Fruit fly (Drosophila melanogaster) whole organism, pupa: Measurements from ENCODE around the gene CNMa.
A peak's percentile ranks its signal among the peaks of the same experiment; 100 is the strongest.

Experiments
- CG10348 ChIP-seq: fragments of 200-800 bp; sonication (Bioruptor generic); IDR thresholded peaks from 2 replicates; pipeline ENCODE4 v1.3.6; 2022; ENCODE audit warnings: missing biosample characterization, missing genetic modification characterization
- CG12605 ChIP-seq: fragments of 200-800 bp; sonication (Bioruptor generic); IDR thresholded peaks from 2 replicates; pipeline ENCODE4 v1.3.6; 2022; ENCODE audit warnings: missing biosample characterization, missing genetic modification characterization
- CG13204 ChIP-seq: fragments of 200-800 bp; sonication (Bioruptor generic); optimal IDR thresholded peaks from 2 replicates; lab custom pipeline; 2018; ENCODE audit warnings: missing biosample characterization, mild to moderate bottlenecking, missing genetic modification characterization, moderate library complexity
- CG14655 ChIP-seq: fragments of 200-800 bp; sonication (Bioruptor generic); optimal IDR thresholded peaks from 3 replicates; lab custom pipeline; 2017; ENCODE audit warnings: mild to moderate bottlenecking, missing biosample characterization, missing genetic modification reagents, missing genetic modification characterization
- CG15710 ChIP-seq: fragments of 200-800 bp; sonication (Bioruptor generic); optimal IDR thresholded peaks from 2 replicates; lab custom pipeline; 2018; ENCODE audit warnings: missing biosample characterization, mild to moderate bottlenecking, missing genetic modification characterization, moderate library complexity
- CG17806 ChIP-seq: fragments of 200-800 bp; sonication (Bioruptor generic); optimal IDR thresholded peaks from 2 replicates; lab custom pipeline; 2018; ENCODE audit warnings: missing biosample characterization, mild to moderate bottlenecking, missing genetic modification characterization, moderate library complexity
- CG32121 ChIP-seq: fragments of 200-800 bp; sonication (Bioruptor generic); IDR thresholded peaks from 2 replicates; pipeline ENCODE4 v1.3.6; 2022; ENCODE audit warnings: missing biosample characterization, missing genetic modification characterization
- CG34367 ChIP-seq: fragments of 200-800 bp; sonication (Bioruptor generic); optimal IDR thresholded peaks from 2 replicates; lab custom pipeline; 2018; ENCODE audit warnings: missing biosample characterization, mild to moderate bottlenecking, missing genetic modification characterization
- CG4496 ChIP-seq: fragments of 200-800 bp; sonication (Bioruptor generic); IDR thresholded peaks from 3 replicates; pipeline ENCODE4 v1.3.6; 2022; ENCODE audit warnings: missing biosample characterization, missing genetic modification characterization
- CG8159 ChIP-seq: fragments of 200-800 bp; sonication (Bioruptor generic); optimal IDR thresholded peaks from 3 replicates; lab custom pipeline; 2018; ENCODE audit warnings: missing biosample characterization, mild to moderate bottlenecking, missing genetic modification characterization, moderate library complexity
- CG8301 ChIP-seq: fragments of 200-800 bp; sonication (Bioruptor generic); optimal IDR thresholded peaks from 2 replicates; lab custom pipeline; 2018; ENCODE audit warnings: missing biosample characterization, mild to moderate bottlenecking, missing genetic modification characterization
- CG9948 ChIP-seq: fragments of 200-800 bp; sonication (Bioruptor generic); optimal IDR thresholded peaks from 2 replicates; lab custom pipeline; 2018; ENCODE audit warnings: missing biosample characterization, mild to moderate bottlenecking, missing genetic modification characterization, moderate library complexity
- D1 ChIP-seq: fragments of 200-800 bp; sonication (Bioruptor generic); optimal IDR thresholded peaks from 2 replicates; lab custom pipeline; 2018; ENCODE audit warnings: missing biosample characterization, mild to moderate bottlenecking, missing genetic modification characterization, moderate library complexity
- EcR ChIP-seq: fragments of 200-800 bp; sonication (Bioruptor generic); optimal IDR thresholded peaks from 3 replicates; lab custom pipeline; 2019; ENCODE audit warnings: missing biosample characterization, missing genetic modification characterization, mild to moderate bottlenecking, moderate library complexity, missing genetic modification reagents
- Ets98B ChIP-seq: fragments of 200-800 bp; sonication (Bioruptor generic); IDR thresholded peaks from 2 replicates; pipeline ENCODE4 v1.3.6; 2022; ENCODE audit warnings: missing biosample characterization, missing genetic modification characterization
- Pif1A ChIP-seq: fragments of 200-800 bp; sonication (Bioruptor generic); optimal IDR thresholded peaks from 3 replicates; lab custom pipeline; 2016; ENCODE audit warnings: missing biosample characterization, missing genetic modification characterization
- Pif1B ChIP-seq: fragments of 200-800 bp; sonication (Bioruptor generic); optimal IDR thresholded peaks from 3 replicates; lab custom pipeline; 2016; ENCODE audit warnings: missing biosample characterization, missing genetic modification characterization
- Snoo ChIP-seq: fragments of 200-800 bp; sonication (Bioruptor generic); optimal IDR thresholded peaks from 3 replicates; lab custom pipeline; 2017; ENCODE audit warnings: missing biosample characterization, mild to moderate bottlenecking, missing genetic modification characterization, inconsistent platforms
- fd96Ca ChIP-seq: fragments of 200-800 bp; sonication (Bioruptor generic); IDR thresholded peaks from 3 replicates; pipeline ENCODE4 v1.3.6; 2022; ENCODE audit warnings: missing biosample characterization, missing genetic modification characterization
- gl ChIP-seq: fragments of 200-800 bp; sonication (Bioruptor generic); optimal IDR thresholded peaks from 2 replicates; lab custom pipeline; 2018; ENCODE audit warnings: missing biosample characterization, mild to moderate bottlenecking, missing genetic modification characterization
- rn ChIP-seq: fragments of 200-800 bp; sonication (Bioruptor generic); IDR thresholded peaks from 2 replicates; pipeline ENCODE4 v1.3.6; 2022; ENCODE audit warnings: missing biosample characterization, missing genetic modification characterization

CNMa gene

DNA sequence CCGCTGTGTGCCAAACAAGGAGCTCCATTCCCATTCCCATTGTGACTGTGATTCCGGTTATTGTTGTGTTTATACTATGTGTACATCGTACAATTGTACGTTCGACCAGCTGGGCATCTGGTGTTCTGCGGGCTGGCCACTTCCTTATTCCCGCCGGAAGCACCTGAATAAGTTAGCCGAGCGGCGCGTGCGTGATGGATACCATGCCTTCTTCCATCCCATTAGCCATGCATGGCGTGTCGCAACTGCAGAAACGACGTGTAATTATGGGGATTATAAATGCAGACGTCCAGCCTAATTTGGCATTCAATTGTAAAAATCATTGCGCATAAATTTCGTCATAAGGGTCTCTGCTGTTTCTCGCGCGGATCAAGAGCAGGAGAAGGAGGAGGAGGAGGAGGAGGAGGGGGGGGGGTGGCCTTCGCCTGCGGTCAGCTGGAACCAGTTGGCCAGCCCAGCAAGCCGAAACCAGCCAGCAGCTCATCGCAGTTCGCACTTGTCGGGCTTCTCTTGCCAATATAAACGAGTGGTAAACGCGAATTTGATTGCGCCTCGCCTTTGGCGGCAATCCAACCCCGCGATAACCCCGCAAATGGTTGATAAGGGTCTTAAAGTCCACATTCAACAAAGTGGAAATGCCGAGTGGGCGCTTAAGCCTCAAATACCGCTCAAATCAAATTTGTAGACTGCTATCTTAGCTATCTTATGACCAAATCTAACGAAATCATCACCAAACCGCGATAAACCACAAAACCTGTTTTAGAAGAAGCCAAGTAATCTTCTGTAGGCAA, 10.8 kb upstream of the CNMa start:
- TF ChIP-seq CG8301 (tag; lab: Kevin White, UChicago) = peak; percentile 2
- TF ChIP-seq CG34367 (tag; lab: Kevin White, UChicago) = no peak
- TF ChIP-seq Ets98B (GFP tag; lab: Robert Waterston, UW) = no peak; the same call in 1 of the 2 replicates
- TF ChIP-seq Pif1A = no peak
- 0 out of 2 replicates have a peak, but pooled peaks have one; percentile 9 for TF ChIP-seq CG32121
- peak; percentile 37; the same call in 1 of the 3 replicates for TF ChIP-seq CG4496 (GFP tag; lab: Robert Waterston, UW)
- TF ChIP-seq CG10348 = no peak
- TF ChIP-seq CG13204 (GFP tag; lab: Kevin White, UChicago) = no peak
- no peak for TF ChIP-seq CG9948 (tag; lab: Kevin White, UChicago)
- TF ChIP-seq CG14655 = no peak
- TF ChIP-seq CG17806 (tag; lab: Kevin White, UChicago) = no peak
- TF ChIP-seq Snoo (tag; lab: Kevin White, UChicago) = no peak
- no peak for TF ChIP-seq EcR (GFP tag; lab: Kevin White, UChicago)
- 0 out of 2 replicates have a peak, but pooled peaks have one; percentile 7 for TF ChIP-seq CG12605 (GFP tag; lab: Robert Waterston, UW)
- TF ChIP-seq gl (tag; lab: Kevin White, UChicago) = peak; percentile 55
- no peak for TF ChIP-seq CG8159
- no peak for TF ChIP-seq fd96Ca (GFP tag; lab: Robert Waterston, UW)
- TF ChIP-seq D1 = no peak
- no peak for TF ChIP-seq Pif1B
- no peak for TF ChIP-seq CG15710 (tag; lab: Kevin White, UChicago)
- TF ChIP-seq rn (GFP tag; lab: Robert Waterston, UW) = no peak

dm6 chr3L:1865121-1865727, 9.8 kb upstream of the CNMa start, which contains the start of the genes HBS1 and CG12025:
TSS of gene HBS1 (minus strand) at chr3L:1865240.
TSS of gene CG12025 (plus strand) at chr3L:1865430.
- TF ChIP-seq CG32121 = no peak
- no peak for TF ChIP-seq Pif1A
- TF ChIP-seq rn (GFP tag; lab: Robert Waterston, UW) = no peak
- peak; percentile 68; the same call in 2 of the 3 replicates for TF ChIP-seq fd96Ca (GFP tag; lab: Robert Waterston, UW)
- TF ChIP-seq CG4496 (GFP tag; lab: Robert Waterston, UW) = peak; percentile 57; the same call in 1 of the 3 replicates
- peak; percentile 14 for TF ChIP-seq CG34367 (tag; lab: Kevin White, UChicago)
- no peak for TF ChIP-seq D1
- TF ChIP-seq CG12605 (GFP tag; lab: Robert Waterston, UW) = no peak
- TF ChIP-seq CG13204 (GFP tag; lab: Kevin White, UChicago) = no peak
- peak; percentile 44 for TF ChIP-seq CG17806 (tag; lab: Kevin White, UChicago)
- no peak for TF ChIP-seq gl (tag; lab: Kevin White, UChicago)
- peak; percentile 54 for TF ChIP-seq CG15710 (tag; lab: Kevin White, UChicago)
- TF ChIP-seq CG10348 = no peak
- peak; percentile 31; the same call in 1 of the 2 replicates for TF ChIP-seq Ets98B (GFP tag; lab: Robert Waterston, UW)
- peak; percentile 2 for TF ChIP-seq Snoo (tag; lab: Kevin White, UChicago)
- no peak for TF ChIP-seq CG14655
- peak; percentile 56 for TF ChIP-seq CG8159
- TF ChIP-seq CG9948 (tag; lab: Kevin White, UChicago) = peak; percentile 35
- peak; percentile 42 for TF ChIP-seq CG8301 (tag; lab: Kevin White, UChicago)
- no peak for TF ChIP-seq Pif1B
- TF ChIP-seq EcR (GFP tag; lab: Kevin White, UChicago) = no peak
- TF ChIP-seq, all 21 proteins: peak for 10

dm6 chr3L:1861794-1862447, 6.5 kb upstream of the CNMa start, which contains the start of gene Rap1:
TSS of gene Rap1 (minus strand) at chr3L:1862239.
- TF ChIP-seq Pif1B = no peak
- TF ChIP-seq rn (GFP tag; lab: Robert Waterston, UW) = peak; percentile 5
- no peak for TF ChIP-seq CG34367 (tag; lab: Kevin White, UChicago)
- no peak for TF ChIP-seq CG15710 (tag; lab: Kevin White, UChicago)
- no peak for TF ChIP-seq EcR (GFP tag; lab: Kevin White, UChicago)
- no peak for TF ChIP-seq CG17806 (tag; lab: Kevin White, UChicago)
- TF ChIP-seq Ets98B (GFP tag; lab: Robert Waterston, UW) = no peak; the same call in 1 of the 2 replicates
- TF ChIP-seq CG13204 (GFP tag; lab: Kevin White, UChicago) = no peak
- peak; percentile 51 for TF ChIP-seq Snoo (tag; lab: Kevin White, UChicago)
- peak; percentile 5 for TF ChIP-seq CG9948 (tag; lab: Kevin White, UChicago)
- TF ChIP-seq Pif1A = peak; percentile 21
- no peak; the same call in 1 of the 2 replicates for TF ChIP-seq CG12605 (GFP tag; lab: Robert Waterston, UW)
- no peak for TF ChIP-seq CG10348
- peak; percentile 38 for TF ChIP-seq CG8159
- TF ChIP-seq gl (tag; lab: Kevin White, UChicago) = no peak
- peak; percentile 49; the same call in 2 of the 3 replicates for TF ChIP-seq fd96Ca (GFP tag; lab: Robert Waterston, UW)
- peak; percentile 48 for TF ChIP-seq D1
- TF ChIP-seq CG8301 (tag; lab: Kevin White, UChicago) = no peak
- peak; percentile 35 for TF ChIP-seq CG14655
- TF ChIP-seq CG32121 = peak; percentile 28; the same call in 1 of the 2 replicates
- peak; percentile 44 for TF ChIP-seq CG4496 (GFP tag; lab: Robert Waterston, UW)

DNA sequence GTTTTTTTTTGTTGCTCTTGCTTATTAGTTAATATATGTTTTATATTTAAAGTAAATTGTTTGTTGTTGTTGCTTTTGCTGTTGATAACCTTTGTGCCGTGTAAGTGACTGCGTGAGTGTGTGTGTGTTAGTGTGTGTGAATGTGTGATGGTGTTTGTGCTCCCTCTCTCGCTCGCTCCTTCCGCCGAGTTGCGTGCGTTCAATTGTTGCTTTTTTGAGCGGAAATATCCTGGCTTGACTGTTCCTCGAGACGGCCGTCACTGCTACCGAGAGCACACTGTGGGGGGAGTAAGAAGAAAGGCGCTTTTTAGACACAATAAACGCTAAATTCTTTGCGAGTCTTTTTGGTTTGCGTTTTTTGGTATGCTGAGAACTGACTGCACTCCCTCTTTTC, 6.0 kb upstream of the CNMa start:
- TF ChIP-seq Snoo (tag; lab: Kevin White, UChicago) (no peak), CG12605 (GFP tag; lab: Robert Waterston, UW) (peak; percentile 32), EcR (GFP tag; lab: Kevin White, UChicago) (peak; percentile 54), CG17806 (tag; lab: Kevin White, UChicago) (no peak), CG14655 (peak; percentile 2), rn (GFP tag; lab: Robert Waterston, UW) (no peak)
